Worm (Caenorhabditis elegans) whole organism, late embryonic: Measurements from ENCODE around the gene fbxa-142.

Experiments used
- C08G9.2 ChIP-seq: sonication (generic microtip); optimal IDR thresholded peaks from 2 replicates; lab custom pipeline; 2016; ENCODE audit warnings: mild to moderate bottlenecking, missing genetic modification characterization, moderate library complexity, missing compliant biosample characterization
- Y22D7AL.16 ChIP-seq: sonication (generic microtip); optimal IDR thresholded peaks from 2 replicates; lab custom pipeline; 2016; ENCODE audit warnings: missing genetic modification characterization, missing compliant biosample characterization
- ama-1 ChIP-seq: fragments of 150-350 bp; optimal IDR thresholded peaks from 2 replicates; lab custom pipeline; 2014
- dmd-4 ChIP-seq: sonication (generic microtip); optimal IDR thresholded peaks from 2 replicates; lab custom pipeline; 2016; ENCODE audit warnings: borderline replicate concordance, missing genetic modification characterization, missing compliant biosample characterization
- dve-1 ChIP-seq: sonication (generic microtip); optimal IDR thresholded peaks from 2 replicates; lab custom pipeline; 2017; ENCODE audit warnings: antibody characterized with exemption, mild to moderate bottlenecking, missing genetic modification characterization, missing compliant biosample characterization
- mec-3 ChIP-seq: sonication (generic microtip); optimal IDR thresholded peaks from 2 replicates; lab custom pipeline; 2016; ENCODE audit warnings: borderline replicate concordance, missing genetic modification characterization, missing compliant biosample characterization
- nfya-1 ChIP-seq: sonication (generic microtip); optimal IDR thresholded peaks from 2 replicates; lab custom pipeline; 2017; ENCODE audit warnings: missing genetic modification characterization, mild to moderate bottlenecking, missing compliant biosample characterization, antibody characterized with exemption, moderate library complexity
- pat-9 ChIP-seq: fragments of 200-800 bp; sonication (Bioruptor generic); optimal IDR thresholded peaks from 2 replicates; lab custom pipeline; 2018; ENCODE audit warnings: mild to moderate bottlenecking, missing genetic modification characterization, moderate library complexity, missing compliant biosample characterization
- pqm-1 ChIP-seq: sonication (generic microtip); optimal IDR thresholded peaks from 2 replicates; lab custom pipeline; 2016; ENCODE audit warnings: missing genetic modification characterization, missing compliant biosample characterization
- tbx-2 ChIP-seq: sonication (generic microtip); optimal IDR thresholded peaks from 2 replicates; lab custom pipeline; 2016; ENCODE audit warnings: missing genetic modification characterization, missing compliant biosample characterization
- unc-42 ChIP-seq: sonication (generic microtip); optimal IDR thresholded peaks from 2 replicates; lab custom pipeline; 2016; ENCODE audit warnings: missing genotype, missing genetic modification characterization, missing compliant biosample characterization
- unc-55 ChIP-seq: sonication (generic microtip); optimal IDR thresholded peaks from 2 replicates; lab custom pipeline; 2017; ENCODE audit warnings: missing biosample characterization, missing genetic modification reagents, missing genetic modification characterization

ce11 chrV:16094862-16095261 lies 36.3 kb downstream of the fbxa-142 start:
- no peak for TF ChIP-seq unc-55
- TF ChIP-seq mec-3 (tag; lab: Kevin White, UChicago): no peak
- TF ChIP-seq tbx-2: no peak
- TF ChIP-seq pqm-1: no peak
- TF ChIP-seq C08G9.2 (tag; lab: Kevin White, UChicago): no peak
- TF ChIP-seq nfya-1: no peak
- no peak for TF ChIP-seq dmd-4 (tag; lab: Kevin White, UChicago)
- TF ChIP-seq Y22D7AL.16 (tag; lab: Kevin White, UChicago): no peak
- TF ChIP-seq unc-42 (tag; lab: Kevin White, UChicago): no peak
- TF ChIP-seq dve-1 (tag; lab: Kevin White, UChicago): no peak
- TF ChIP-seq ama-1 (lab: Kevin White, UChicago): no peak
- TF ChIP-seq pat-9: no peak
